Worm (Caenorhabditis elegans): ENCODE measurements around the gene R09H10.3.
"Not testable (repeated sequence)": the region's sequence is repeated elsewhere in the genome, so short reads cannot be mapped to it uniquely, and the experiment has no call there.

R09H10.3 gene

DNA sequence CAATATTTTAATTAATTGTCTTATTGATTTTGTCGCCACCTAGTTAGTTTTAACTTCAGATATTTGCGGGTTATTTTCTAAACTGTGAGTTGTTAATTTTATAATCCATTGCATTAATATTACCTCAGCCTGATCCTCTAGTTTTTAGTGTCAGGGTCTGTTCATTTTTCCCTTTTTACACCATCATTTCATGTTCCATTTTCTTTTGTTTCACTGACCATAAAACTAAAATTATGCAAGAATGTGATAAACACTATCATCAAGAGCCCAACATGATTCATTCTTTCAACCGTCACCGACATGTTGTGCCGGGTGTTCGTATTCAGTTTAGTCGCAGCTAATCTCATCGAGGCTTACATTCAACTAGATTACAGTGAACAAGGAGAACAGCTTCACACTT, 32.1 kb downstream of the R09H10.3 start, which contains the start of gene F56C4.2:
Gene F56C4.2, plus strand, starts transcription at position 301 of the 400 bp plus-strand sequence.
- no peak for TF ChIP-seq elt-2 (tag; optimal IDR thresholded peaks at IDR 0.05)
- TF ChIP-seq tbx-2 (tag; optimal IDR thresholded peaks at IDR 0.05): no peak
- TF ChIP-seq ceh-9 (tag; optimal IDR thresholded peaks at IDR 0.05): no peak
- no peak for TF ChIP-seq ets-4 (tag; optimal IDR thresholded peaks at IDR 0.05)
- TF ChIP-seq mec-3 (tag; optimal IDR thresholded peaks at IDR 0.05; ENCODE audit: borderline replicate concordance): no peak
- TF ChIP-seq ahr-1 (tag; optimal IDR thresholded peaks at IDR 0.05): no peak
- TF ChIP-seq dve-1 (tag; optimal IDR thresholded peaks at IDR 0.05): no peak
- no peak for TF ChIP-seq odd-2 (tag; optimal IDR thresholded peaks at IDR 0.05)
- no peak for TF ChIP-seq unc-42 (tag; optimal IDR thresholded peaks at IDR 0.05)
- TF ChIP-seq tbx-7 (tag; optimal IDR thresholded peaks at IDR 0.05): no peak
- TF ChIP-seq ama-1 (optimal IDR thresholded peaks at IDR 0.05): no peak
- no peak for TF ChIP-seq pqm-1 (tag; optimal IDR thresholded peaks at IDR 0.05)
- no peak for TF ChIP-seq ceh-2 (tag; optimal IDR thresholded peaks at IDR 0.05)
- TF ChIP-seq C38D4.7 (GFP tag; optimal IDR thresholded peaks at IDR 0.05): no peak
- TF ChIP-seq hlh-13 (GFP tag; optimal IDR thresholded peaks at IDR 0.05): no peak
- no peak for TF ChIP-seq ceh-6 (GFP tag; optimal IDR thresholded peaks at IDR 0.05)
- TF ChIP-seq pat-9 (tag; optimal IDR thresholded peaks at IDR 0.05): no peak
- TF ChIP-seq ttx-3 (tag; optimal IDR thresholded peaks at IDR 0.05): no peak
- TF ChIP-seq pros-1 (tag; optimal IDR thresholded peaks at IDR 0.05): no peak

DNA sequence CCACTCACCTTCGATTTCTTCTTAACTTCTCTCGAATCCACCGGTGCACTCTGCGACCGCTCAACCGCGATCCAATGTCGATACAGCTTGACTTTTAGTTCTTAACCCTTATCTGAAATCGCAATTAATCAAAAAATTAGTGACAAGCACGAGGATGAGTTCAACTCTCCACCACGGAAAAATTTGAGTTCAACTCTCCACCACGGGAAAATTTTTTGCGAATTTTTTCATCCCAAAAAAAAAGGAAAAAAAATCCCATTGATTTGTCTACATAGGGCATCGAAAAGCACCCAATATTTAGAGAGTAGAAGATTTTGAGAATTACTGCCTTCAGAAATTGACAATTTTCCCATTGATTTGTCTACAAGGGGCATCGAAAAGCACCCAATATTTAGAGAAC, 47.2 kb downstream of the R09H10.3 start, which contains the start of gene glb-19:
Gene glb-19, minus strand, starts transcription at position 101 of the 400 bp plus-strand sequence.
- not testable (repeated sequence) for TF ChIP-seq hlh-6 (tag; optimal IDR thresholded peaks at IDR 0.05); hlh-15 (tag; optimal IDR thresholded peaks at IDR 0.05); unc-3 (GFP tag; conservative IDR thresholded peaks at IDR 0.05); unc-3 (tag; optimal IDR thresholded peaks at IDR 0.05)

DNA sequence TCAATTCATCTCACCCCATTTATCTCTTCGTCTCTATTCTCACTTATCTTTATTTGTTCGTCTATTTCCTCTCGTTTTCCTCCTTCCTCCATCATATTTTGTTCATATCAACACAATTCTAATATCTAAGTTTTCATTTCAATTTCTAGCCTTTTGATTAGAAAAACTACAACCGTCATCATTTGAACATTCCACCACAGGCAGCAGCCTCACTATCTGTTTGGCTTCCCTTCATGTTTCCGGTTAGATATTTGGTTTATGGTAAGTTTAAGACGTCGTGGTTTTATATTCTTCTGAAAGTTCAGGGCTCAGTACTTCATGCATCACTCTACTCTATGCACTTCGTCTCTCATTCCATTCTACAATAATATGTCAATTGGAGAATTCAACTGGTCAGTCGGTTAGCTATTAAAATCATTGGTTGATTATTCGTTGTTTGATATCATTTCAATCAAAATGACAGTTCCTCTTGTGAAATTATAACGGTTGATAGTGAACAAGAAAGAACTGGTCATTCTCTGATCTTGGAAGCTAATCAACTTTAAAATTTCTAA, 50.0 kb downstream of the R09H10.3 start, which contains the start of gene K08C7.1:
Gene K08C7.1, plus strand, starts transcription at position 43 of the 554 bp plus-strand sequence.
- TF ChIP-seq syd-9 (tag; optimal IDR thresholded peaks at IDR 0.05) (no peak), ahr-1 (tag; optimal IDR thresholded peaks at IDR 0.05) (no peak), hlh-13 (GFP tag; optimal IDR thresholded peaks at IDR 0.05) (no peak), dmd-4 (tag; optimal IDR thresholded peaks at IDR 0.05; ENCODE audit: borderline replicate concordance) (no peak), gmeb-2 (tag; optimal IDR thresholded peaks at IDR 0.05) (no peak), pha-4 (tag; optimal IDR thresholded peaks at IDR 0.05) (no peak), nhr-232 (tag; optimal IDR thresholded peaks at IDR 0.05) (no peak), pros-1 (tag; optimal IDR thresholded peaks at IDR 0.05) (no peak)

Data from whole organism, late embryonic.